Worm (Caenorhabditis elegans): ENCODE measurements around the gene F07C6.3.

ce11 chrIV:12796811-12797210, 7.8 kb downstream of the F07C6.3 start:
- TF ChIP-seq elt-2 (tag; optimal IDR thresholded peaks at IDR 0.05) (no peak), nhr-76 (tag; optimal IDR thresholded peaks at IDR 0.05) (no peak), R02D3.7 (tag; optimal IDR thresholded peaks at IDR 0.05) (no peak), elt-3 (tag; optimal IDR thresholded peaks at IDR 0.05) (no peak), nhr-11 (tag; optimal IDR thresholded peaks at IDR 0.05) (no peak), pha-4 (tag; optimal IDR thresholded peaks at IDR 0.05) (no peak), nhr-77 (tag; optimal IDR thresholded peaks at IDR 0.05) (no peak)
